Worm (Caenorhabditis elegans) whole organism, mixed stage, embryonic: Measurements from ENCODE around the gene gst-3.

Source experiments
- ces-1 ChIP-seq: fragments of 150-350 bp; optimal IDR thresholded peaks from 2 replicates; lab custom pipeline; 2014; ENCODE audit warnings: missing biosample characterization, missing genetic modification reagents, missing genetic modification characterization
- elt-3 ChIP-seq: fragments of 150-350 bp; optimal IDR thresholded peaks from 2 replicates; lab custom pipeline; 2014; ENCODE audit warnings: missing biosample characterization, missing genetic modification characterization
- nhr-12 ChIP-seq: fragments of 150-350 bp; optimal IDR thresholded peaks from 2 replicates; lab custom pipeline; 2014; ENCODE audit warnings: missing biosample characterization, missing genetic modification characterization
- nhr-237 ChIP-seq: fragments of 150-350 bp; optimal IDR thresholded peaks from 2 replicates; lab custom pipeline; 2014; ENCODE audit warnings: missing biosample characterization, missing genetic modification characterization
- nhr-28 ChIP-seq: fragments of 150-350 bp; optimal IDR thresholded peaks from 2 replicates; lab custom pipeline; 2014; ENCODE audit warnings: missing biosample characterization, missing genetic modification characterization
- nhr-76 ChIP-seq: sonication (generic microtip); optimal IDR thresholded peaks from 2 replicates; lab custom pipeline; 2017; ENCODE audit warnings: missing biosample characterization, missing genetic modification characterization
- snpc-4 ChIP-seq: fragments of 150-350 bp; optimal IDR thresholded peaks from 2 replicates; lab custom pipeline; 2014; ENCODE audit warnings: missing biosample characterization, missing genetic modification characterization
- sptf-1 ChIP-seq: sonication (generic microtip); optimal IDR thresholded peaks from 2 replicates; lab custom pipeline; 2017; ENCODE audit warnings: mild to moderate bottlenecking, missing genetic modification characterization, moderate library complexity, missing compliant biosample characterization
- unc-120 ChIP-seq: sonication (generic microtip); optimal IDR thresholded peaks from 2 replicates; lab custom pipeline; 2017; ENCODE audit warnings: missing genetic modification characterization, missing compliant biosample characterization; ENCODE audit not compliant: poor library complexity, severe bottlenecking

DNA sequence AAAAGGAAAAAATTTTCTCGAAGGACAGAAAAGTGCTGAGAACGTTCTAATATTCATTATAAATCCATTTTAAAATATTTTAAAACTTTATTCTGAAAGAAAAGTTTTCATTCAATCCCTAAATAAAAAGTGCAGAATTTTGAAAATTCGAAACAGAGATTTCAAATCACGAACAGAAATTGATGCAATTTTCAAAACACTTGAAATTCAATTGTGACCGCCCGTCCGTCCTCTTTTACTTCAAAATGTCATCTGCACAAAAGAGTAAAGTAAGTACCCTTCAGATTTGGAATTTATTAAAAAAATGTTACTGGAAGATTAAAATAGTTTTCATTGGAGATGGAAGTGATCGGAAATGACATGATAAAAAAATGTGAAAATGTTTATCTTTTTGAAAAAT is 48.5 kb upstream of the gst-3 start:
- no peak for TF ChIP-seq unc-120
- peak; percentile 87 for TF ChIP-seq ces-1 (GFP tag; lab: Kevin White, UChicago)
- no peak for TF ChIP-seq nhr-76 (tag; lab: Kevin White, UChicago)
- no peak for TF ChIP-seq elt-3
- no peak for TF ChIP-seq sptf-1 (tag; lab: Kevin White, UChicago)
- no peak for TF ChIP-seq snpc-4 (tag; lab: Kevin White, UChicago)
- no peak for TF ChIP-seq nhr-237 (tag; lab: Kevin White, UChicago)
- TF ChIP-seq nhr-28 (tag; lab: Kevin White, UChicago) = no peak
- TF ChIP-seq nhr-12 (tag; lab: Kevin White, UChicago) = no peak
